Fruit fly (Drosophila melanogaster): Measurements from ENCODE around the gene RecQ5.

RecQ5 gene

dm6 chr3L:14634773-14635563, 3.1 kb upstream of the RecQ5 start (continued):
- TF ChIP-seq row (GFP tag; IDR thresholded peaks at IDR 0.05) (peak; percentile 59), Fer2 (tag; optimal IDR thresholded peaks at IDR 0.05) (no peak), dmrt11E (tag; optimal IDR thresholded peaks at IDR 0.05) (peak; percentile 98), CG4617 (GFP tag; optimal IDR thresholded peaks at IDR 0.05; ENCODE audit: borderline replicate concordance) (no peak), z (GFP tag; IDR thresholded peaks at IDR 0.05) (no peak), CG30403 (GFP tag; optimal IDR thresholded peaks at IDR 0.05) (peak; percentile 67), lola (GFP tag; optimal IDR thresholded peaks at IDR 0.05) (peak in 1 of 3 experiments; percentile 97), mirr (GFP tag; optimal IDR thresholded peaks at IDR 0.05) (no peak), CG3838 (GFP tag; optimal IDR thresholded peaks at IDR 0.05) (no peak)

dm6 chr3L:14634019-14634772, 2.3 kb upstream of the RecQ5 start:
- TF ChIP-seq CG13775 (GFP tag; optimal IDR thresholded peaks at IDR 0.05) = peak; percentile 24
- peak; percentile 30 for TF ChIP-seq PHDP (tag; optimal IDR thresholded peaks at IDR 0.05)
- peak; percentile 88 for TF ChIP-seq sens (GFP tag)
- peak; percentile 50; the same call in 1 of the 2 replicates for TF ChIP-seq Ada2b (GFP tag; IDR thresholded peaks at IDR 0.05)
- no peak for TF ChIP-seq MTF-1 (GFP tag; optimal IDR thresholded peaks at IDR 0.05; ENCODE audit: borderline replicate concordance)
- peak; percentile 34 for TF ChIP-seq unpg (GFP tag; optimal IDR thresholded peaks at IDR 0.05)
- no peak for TF ChIP-seq CG2199 (GFP tag; IDR thresholded peaks at IDR 0.05)
- no peak for TF ChIP-seq hkb (optimal IDR thresholded peaks at IDR 0.05)
- TF ChIP-seq hkb (GFP tag; IDR thresholded peaks at IDR 0.05) = 0 out of 2 replicates have a peak, but pooled peaks have one; percentile 27
- TF ChIP-seq lmd (GFP tag; IDR thresholded peaks at IDR 0.05) = peak; percentile 43; the same call in 1 of the 2 replicates
- TF ChIP-seq CG14965 (GFP tag; optimal IDR thresholded peaks at IDR 0.05; ENCODE audit: borderline replicate concordance) = peak; percentile 5
- no peak for TF ChIP-seq salm (tag; optimal IDR thresholded peaks at IDR 0.05)
- TF ChIP-seq HLH3B (GFP tag; IDR thresholded peaks at IDR 0.05) = no peak
- TF ChIP-seq prd (optimal IDR thresholded peaks at IDR 0.05) = no peak
- peak; percentile 70; the same call in 2 of the 3 replicates for TF ChIP-seq prd (GFP tag; IDR thresholded peaks at IDR 0.05)
- TF ChIP-seq CG13424 (tag; optimal IDR thresholded peaks at IDR 0.05) = peak; percentile 21
- no peak for TF ChIP-seq grn (GFP tag; optimal IDR thresholded peaks at IDR 0.05)
- TF ChIP-seq mirr (GFP tag; optimal IDR thresholded peaks at IDR 0.05) = no peak
- peak; percentile 53 to 89 for TF ChIP-seq bsh (GFP tag; optimal IDR thresholded peaks at IDR 0.05)
- TF ChIP-seq CG10565 (GFP tag; optimal IDR thresholded peaks at IDR 0.05) = no peak
- no peak for TF ChIP-seq scrt (GFP tag; optimal IDR thresholded peaks at IDR 0.05)
- TF ChIP-seq yki (optimal IDR thresholded peaks at IDR 0.05) = peak; percentile 24
- peak; percentile 16; the same call in 1 of the 2 replicates for TF ChIP-seq CG14667 (GFP tag; IDR thresholded peaks at IDR 0.05)
- TF ChIP-seq CG14710 (tag; optimal IDR thresholded peaks at IDR 0.05) = peak; percentile 19
- TF ChIP-seq bab2 (GFP tag; optimal IDR thresholded peaks at IDR 0.05) = peak; percentile 20
- no peak for TF ChIP-seq stwl (tag; optimal IDR thresholded peaks at IDR 0.05)
- peak; percentile 15; the same call in 1 of the 2 replicates for TF ChIP-seq Nf-YA (GFP tag; IDR thresholded peaks at IDR 0.05)
- TF ChIP-seq CG34376 (GFP tag; optimal IDR thresholded peaks at IDR 0.05) = no peak
- peak; percentile 40; the same call in 1 of the 3 replicates for TF ChIP-seq ken (GFP tag; IDR thresholded peaks at IDR 0.05)
- TF ChIP-seq tx (GFP tag; optimal IDR thresholded peaks at IDR 0.05) = no peak
- TF ChIP-seq ATbp (GFP tag; optimal IDR thresholded peaks at IDR 0.05) = peak; percentile 33
- no peak for TF ChIP-seq sens-2 (GFP tag; IDR thresholded peaks at IDR 0.05)
- TF ChIP-seq dmrt11E (tag; optimal IDR thresholded peaks at IDR 0.05) = peak; percentile 67
- no peak for TF ChIP-seq Stat92E (GFP tag; optimal IDR thresholded peaks at IDR 0.05)
- no peak for TF ChIP-seq CG7372 (GFP tag; IDR thresholded peaks at IDR 0.05)
- TF ChIP-seq Atf6 (GFP tag; IDR thresholded peaks at IDR 0.05) = 0 out of 2 replicates have a peak, but pooled peaks have one; percentile 24
- peak; percentile 14 for TF ChIP-seq CG18599 (GFP tag; optimal IDR thresholded peaks at IDR 0.05)
- TF ChIP-seq pho (GFP tag; optimal IDR thresholded peaks at IDR 0.05) = no peak
- peak; percentile 8 for TF ChIP-seq CG15269 (tag; optimal IDR thresholded peaks at IDR 0.05)
